Worm (Caenorhabditis elegans): Measurements from ENCODE around the gene vps-41.

ce11 chrX:5337959-5338358, 54.3 kb downstream of the vps-41 start, which contains the start of gene C26B9.3:
- no peak for TF ChIP-seq rnt-1 (tag; optimal IDR thresholded peaks at IDR 0.05)
- no peak for TF ChIP-seq lin-15B (tag; optimal IDR thresholded peaks at IDR 0.05)
- TF ChIP-seq C34B4.2 (tag; optimal IDR thresholded peaks at IDR 0.05), result no peak
- no peak for TF ChIP-seq ets-5 (GFP tag; IDR thresholded peaks at IDR 0.05)
- TF ChIP-seq hpl-2 (GFP tag; optimal IDR thresholded peaks at IDR 0.05), result no peak
- no peak for TF ChIP-seq lin-13 (GFP tag; optimal IDR thresholded peaks at IDR 0.05)
- no peak for TF ChIP-seq unc-130 (tag; optimal IDR thresholded peaks at IDR 0.05)
- no peak for TF ChIP-seq unc-62 (GFP tag; optimal IDR thresholded peaks at IDR 0.05)
- TF ChIP-seq lsy-2 (tag; optimal IDR thresholded peaks at IDR 0.05), result no peak
- no peak for TF ChIP-seq lir-3 (tag; optimal IDR thresholded peaks at IDR 0.05; ENCODE audit: poor library complexity)
- peak; percentile 25 for TF ChIP-seq mep-1 (tag; optimal IDR thresholded peaks at IDR 0.05)
- TF ChIP-seq lin-39 (tag; optimal IDR thresholded peaks at IDR 0.05), result no peak
- TF ChIP-seq ztf-4 (tag; optimal IDR thresholded peaks at IDR 0.05), result no peak
